Fruit fly (Drosophila melanogaster) whole organism, embryonic: ENCODE results near the gene Cbp20.

Source experiments
- Abd-B ChIP-seq: fragments of 200-800 bp; sonication (Bioruptor generic); optimal IDR thresholded peaks from 2 replicates; lab custom pipeline; 2018; ENCODE audit warnings: missing biosample characterization, mild to moderate bottlenecking, missing genetic modification characterization, moderate library complexity
- Bteb2 ChIP-seq: fragments of 200-800 bp; sonication (Bioruptor generic); optimal IDR thresholded peaks from 2 replicates; lab custom pipeline; 2016; ENCODE audit warnings: missing biosample characterization, missing genetic modification characterization
- CG1024 ChIP-seq: fragments of 200-800 bp; sonication (Bioruptor generic); IDR thresholded peaks from 2 replicates; pipeline ENCODE4 v1.3.6; 2022; ENCODE audit warnings: missing biosample characterization, missing genetic modification characterization
- CG10462 ChIP-seq: fragments of 200-800 bp; sonication (Bioruptor generic); optimal IDR thresholded peaks from 2 replicates; lab custom pipeline; 2016; ENCODE audit warnings: missing biosample characterization, missing genetic modification characterization
- CG1233 ChIP-seq: fragments of 200-800 bp; sonication (Bioruptor generic); optimal IDR thresholded peaks from 4 replicates; lab custom pipeline; 2018; ENCODE audit warnings: missing biosample characterization, mild to moderate bottlenecking, missing genetic modification characterization
- CG12391 ChIP-seq: fragments of 200-800 bp; sonication (Bioruptor generic); optimal IDR thresholded peaks from 3 replicates; lab custom pipeline; 2018; ENCODE audit warnings: missing biosample characterization, mild to moderate bottlenecking, missing genetic modification characterization, moderate library complexity
- CG12659 ChIP-seq: fragments of 200-800 bp; sonication (Bioruptor generic); optimal IDR thresholded peaks from 3 replicates; lab custom pipeline; 2017; ENCODE audit warnings: mild to moderate bottlenecking, missing biosample characterization, missing genetic modification reagents, missing genetic modification characterization
- CG13424 ChIP-seq: fragments of 200-800 bp; sonication (Bioruptor generic); optimal IDR thresholded peaks from 2 replicates; lab custom pipeline; 2019; ENCODE audit warnings: missing biosample characterization, mild to moderate bottlenecking, missing genetic modification characterization, moderate library complexity
- CG16813 ChIP-seq: fragments of 200-800 bp; sonication (Bioruptor generic); IDR thresholded peaks from 3 replicates; pipeline ENCODE4 v1.3.6; 2022; ENCODE audit warnings: missing biosample characterization, missing genetic modification characterization; ENCODE audit not compliant: partially characterized antibody
- CG17361 ChIP-seq: fragments of 200-800 bp; sonication (Bioruptor generic); IDR thresholded peaks from 3 replicates; pipeline ENCODE4 v1.3.6; 2022; ENCODE audit warnings: missing biosample characterization, missing genetic modification characterization
- CG17612 ChIP-seq: fragments of 200-800 bp; sonication (Bioruptor generic); IDR thresholded peaks from 2 replicates; pipeline ENCODE4 v1.3.6; 2022; ENCODE audit warnings: missing biosample characterization, missing genetic modification characterization
- CG17912 ChIP-seq: fragments of 200-800 bp; sonication (Bioruptor generic); optimal IDR thresholded peaks from 2 replicates; lab custom pipeline; 2018; ENCODE audit warnings: missing biosample characterization, mild to moderate bottlenecking, missing genetic modification characterization
- CG1792 ChIP-seq: fragments of 200-800 bp; sonication (Bioruptor generic); optimal IDR thresholded peaks from 2 replicates; lab custom pipeline; 2016; ENCODE audit warnings: missing biosample characterization, missing genetic modification characterization
- CG1832 ChIP-seq: fragments of 200-800 bp; sonication (Bioruptor generic); optimal IDR thresholded peaks from 2 replicates; lab custom pipeline; 2017; ENCODE audit warnings: missing biosample characterization, mild to moderate bottlenecking, missing genetic modification characterization, inconsistent platforms
- CG31365 ChIP-seq: fragments of 200-800 bp; sonication (Bioruptor generic); optimal IDR thresholded peaks from 2 replicates; lab custom pipeline; 2018; ENCODE audit warnings: missing biosample characterization, mild to moderate bottlenecking, missing genetic modification characterization
- CG32767 ChIP-seq: fragments of 200-800 bp; sonication (Bioruptor generic); IDR thresholded peaks from 2 replicates; pipeline ENCODE4 v1.3.6; 2022; ENCODE audit warnings: missing biosample characterization, missing genetic modification characterization
- CG3838 ChIP-seq: fragments of 200-800 bp; sonication (Bioruptor generic); optimal IDR thresholded peaks from 3 replicates; lab custom pipeline; 2016; ENCODE audit warnings: missing biosample characterization, missing genetic modification characterization
- CG6765 ChIP-seq: fragments of 200-800 bp; sonication (Bioruptor generic); optimal IDR thresholded peaks from 3 replicates; lab custom pipeline; 2017; ENCODE audit warnings: missing biosample characterization, mild to moderate bottlenecking, missing genetic modification characterization
- CG7357 ChIP-seq: fragments of 200-800 bp; sonication (Bioruptor generic); IDR thresholded peaks from 3 replicates; pipeline ENCODE4 v1.3.6; 2022; ENCODE audit warnings: missing biosample characterization, missing genetic modification characterization
- CG7372 ChIP-seq: fragments of 200-800 bp; sonication (Bioruptor generic); IDR thresholded peaks from 2 replicates; pipeline ENCODE4 v1.3.6; 2022; ENCODE audit warnings: missing biosample characterization, missing genetic modification characterization
- CG8089 ChIP-seq: fragments of 200-800 bp; sonication (Bioruptor generic); optimal IDR thresholded peaks from 3 replicates; lab custom pipeline; 2016; ENCODE audit warnings: missing biosample characterization, missing genetic modification characterization
- CG9609 ChIP-seq: fragments of 200-800 bp; sonication (Bioruptor generic); optimal IDR thresholded peaks from 3 replicates; lab custom pipeline; 2016; ENCODE audit warnings: missing biosample characterization, missing genetic modification characterization
- CHES-1-like ChIP-seq: fragments of 200-800 bp; sonication (Bioruptor generic); optimal IDR thresholded peaks from 2 replicates; lab custom pipeline; 2016; ENCODE audit warnings: missing biosample characterization, missing genetic modification characterization
- Dfd ChIP-seq, 2 experiments: fragments of >200 bp; optimal IDR thresholded peaks; 2 replicates each; lab custom pipeline; 2017; ENCODE audit warnings: missing biosample characterization in 2 of 2, missing genetic modification characterization in 2 of 2
- Dll ChIP-seq: fragments of 200-800 bp; sonication (Bioruptor generic); IDR thresholded peaks from 4 replicates; pipeline ENCODE4 v1.3.6; 2022; ENCODE audit warnings: missing biosample characterization, missing genetic modification characterization; ENCODE audit not compliant: partially characterized antibody
- Fer2 ChIP-seq: fragments of 200-800 bp; sonication (Bioruptor generic); optimal IDR thresholded peaks from 2 replicates; lab custom pipeline; 2018; ENCODE audit warnings: missing biosample characterization, mild to moderate bottlenecking, missing genetic modification characterization, moderate library complexity
- Hr78 ChIP-seq, 2 experiments: fragments of 200-800 bp in 1 of 2; fragments of >200 bp in 1 of 2; sonication (Bioruptor generic) in 1 of 2; optimal IDR thresholded peaks; 2 replicates each; lab custom pipeline; 2017 to 2019; ENCODE audit warnings: missing biosample characterization in 2 of 2, missing genetic modification characterization in 2 of 2, mild to moderate bottlenecking in 1 of 2, moderate library complexity in 1 of 2
- Sry-δ ChIP-seq: fragments of 200-800 bp; sonication (Bioruptor generic); optimal IDR thresholded peaks from 2 replicates; lab custom pipeline; 2016; ENCODE audit warnings: missing biosample characterization, missing genetic modification characterization
- Ssrp ChIP-seq: fragments of 200-800 bp; sonication (Bioruptor generic); optimal IDR thresholded peaks from 2 replicates; lab custom pipeline; 2018; ENCODE audit warnings: missing biosample characterization, mild to moderate bottlenecking, missing genetic modification characterization, moderate library complexity
- Stat92E ChIP-seq, 3 experiments: fragments of >200 bp in 2 of 3; fragments of 200-800 bp in 1 of 3; sonication (Bioruptor generic) in 1 of 3; optimal IDR thresholded peaks; 2 replicates each; lab custom pipeline; 2017 to 2019; ENCODE audit warnings: missing biosample characterization in 3 of 3, missing genetic modification characterization in 3 of 3, mild to moderate bottlenecking in 1 of 3, moderate library complexity in 1 of 3
- YL-1 ChIP-seq: fragments of 200-800 bp; sonication (Bioruptor generic); optimal IDR thresholded peaks from 3 replicates; lab custom pipeline; 2017; ENCODE audit warnings: missing biosample characterization, mild to moderate bottlenecking, missing genetic modification characterization
- ap ChIP-seq: fragments of 200-800 bp; sonication (Bioruptor generic); IDR thresholded peaks from 2 replicates; pipeline ENCODE4 v1.3.6; 2022; ENCODE audit warnings: missing biosample characterization, missing genetic modification characterization
- bbx ChIP-seq: fragments of 200-800 bp; sonication (Bioruptor generic); IDR thresholded peaks from 2 replicates; pipeline ENCODE4 v1.3.6; 2022; ENCODE audit warnings: missing biosample characterization, missing genetic modification characterization; ENCODE audit not compliant: partially characterized antibody
- br ChIP-seq: fragments of >200 bp; optimal IDR thresholded peaks from 2 replicates; lab custom pipeline; 2017
- ci ChIP-seq: fragments of 200-800 bp; sonication (Bioruptor generic); IDR thresholded peaks from 3 replicates; pipeline ENCODE4 v1.3.6; 2022; ENCODE audit warnings: missing biosample characterization, missing genetic modification characterization
- crc ChIP-seq: fragments of 200-800 bp; sonication (Bioruptor generic); optimal IDR thresholded peaks from 2 replicates; lab custom pipeline; 2016; ENCODE audit warnings: missing biosample characterization, missing genetic modification characterization
- esg ChIP-seq: fragments of 200-800 bp; sonication (Bioruptor generic); conservative IDR thresholded peaks from 2 replicates; pipeline ENCODE4 v1.3.6; 2022; ENCODE audit warnings: missing biosample characterization, missing genetic modification characterization
- eve ChIP-seq, 2 experiments: fragments of >200 bp; optimal IDR thresholded peaks; 2 replicates each; lab custom pipeline; 2017; ENCODE audit warnings: missing biosample characterization in 2 of 2, missing genetic modification characterization in 2 of 2
- gfzf ChIP-seq: fragments of 200-800 bp; sonication (Bioruptor generic); optimal IDR thresholded peaks from 2 replicates; lab custom pipeline; 2016; ENCODE audit warnings: missing biosample characterization, mild to moderate bottlenecking, missing genetic modification characterization, moderate library complexity
- hkb ChIP-seq, 2 experiments: fragments of 200-800 bp in 1 of 2; fragments of >200 bp in 1 of 2; sonication (Bioruptor generic) in 1 of 2; IDR thresholded peaks in 1 of 2; optimal IDR thresholded peaks in 1 of 2; 2 replicates each; pipeline versions ENCODE4 v1.3.6 to Lab custom; 2017 to 2022; ENCODE audit warnings: missing biosample characterization in 1 of 2, missing genetic modification characterization in 1 of 2
- lmd ChIP-seq: fragments of 200-800 bp; sonication (Bioruptor generic); IDR thresholded peaks from 2 replicates; pipeline ENCODE4 v1.3.6; 2022; ENCODE audit warnings: missing biosample characterization, missing genetic modification characterization
- lola ChIP-seq, 3 experiments: fragments of >200 bp in 2 of 3; fragments of 200-800 bp in 1 of 3; sonication (Bioruptor generic) in 1 of 3; optimal IDR thresholded peaks; 2 replicates each; lab custom pipeline; 2017 to 2019; ENCODE audit warnings: missing biosample characterization in 3 of 3, missing genetic modification characterization in 3 of 3, mild to moderate bottlenecking in 1 of 3, moderate library complexity in 1 of 3
- odd ChIP-seq: fragments of 200-800 bp; sonication (Bioruptor generic); optimal IDR thresholded peaks from 2 replicates; lab custom pipeline; 2017; ENCODE audit warnings: missing biosample characterization, mild to moderate bottlenecking, missing genetic modification characterization
- sc ChIP-seq, 3 experiments: fragments of >200 bp in 2 of 3; fragments of 200-800 bp in 1 of 3; sonication (Bioruptor generic) in 1 of 3; optimal IDR thresholded peaks; 2 replicates in 2 of 3; 3 replicates in 1 of 3; lab custom pipeline; 2017; ENCODE audit warnings: mild to moderate bottlenecking in 1 of 3, missing biosample characterization in 1 of 3, missing genetic modification characterization in 1 of 3, missing genetic modification reagents in 1 of 3
- tx ChIP-seq: fragments of 200-800 bp; sonication (Bioruptor generic); optimal IDR thresholded peaks from 2 replicates; lab custom pipeline; 2016; ENCODE audit warnings: missing biosample characterization, missing genetic modification characterization
- usp ChIP-seq: fragments of >200 bp; optimal IDR thresholded peaks from 2 replicates; lab custom pipeline; 2017; ENCODE audit warnings: missing biosample characterization, missing genetic modification characterization
- zf30C ChIP-seq: fragments of 200-800 bp; sonication (Bioruptor generic); optimal IDR thresholded peaks from 3 replicates; lab custom pipeline; 2018; ENCODE audit warnings: missing biosample characterization, mild to moderate bottlenecking, missing genetic modification characterization

Gene Cbp20

dm6 chr3R:18164052-18164722 is at the start of gene Cbp20, which contains the start of gene CG7218 (continued):
- TF ChIP-seq Stat92E (GFP tag; optimal IDR thresholded peaks at IDR 0.05; lab: Kevin White, UChicago), result no peak
- TF ChIP-seq CG17361 (GFP tag; lab: Robert Waterston, UW), result peak; percentile 80
- TF ChIP-seq CG1233 (GFP tag; lab: Kevin White, UChicago), result peak; percentile 67
- TF ChIP-seq CG9609 (GFP tag; lab: Kevin White, UChicago), result peak; percentile 50
- no peak for TF ChIP-seq zf30C
- TF ChIP-seq ap (GFP tag; lab: Robert Waterston, UW), result no peak
- peak; percentile 45 for TF ChIP-seq CG10462 (GFP tag; lab: Kevin White, UChicago)
- TF ChIP-seq CG7372 (GFP tag; lab: Robert Waterston, UW), result peak; percentile 45; the same call in 1 of the 2 replicates
- peak; percentile 78 for TF ChIP-seq ci (GFP tag; lab: Robert Waterston, UW)
- no peak for TF ChIP-seq odd (GFP tag; lab: Kevin White, UChicago)
- TF ChIP-seq esg (GFP tag; lab: Robert Waterston, UW), result 0 out of 2 replicates have a peak, but pooled peaks have one; percentile 26
- TF ChIP-seq CHES-1-like, result peak; percentile 72
- no peak for TF ChIP-seq sc (optimal IDR thresholded peaks at IDR 0.05; lab: Kevin White, UChicago)
- TF ChIP-seq sc (GFP tag; optimal IDR thresholded peaks at IDR 0.05; lab: Kevin White, UChicago), result peak; percentile 37
- no peak for TF ChIP-seq CG1792 (GFP tag; lab: Kevin White, UChicago)
- peak; percentile 83 for TF ChIP-seq Sry-δ (GFP tag; lab: Kevin White, UChicago)
- peak; percentile 96 for TF ChIP-seq Dll (GFP tag; lab: Robert Waterston, UW)
- TF ChIP-seq Hr78 (GFP tag; optimal IDR thresholded peaks at IDR 0.05; lab: Kevin White, UChicago), result no peak
- peak; percentile 79 for TF ChIP-seq Abd-B (GFP tag; lab: Kevin White, UChicago)
- TF ChIP-seq CG13424 (tag; lab: Kevin White, UChicago), result peak; percentile 78
- peak; percentile 56 for TF ChIP-seq Fer2 (tag; lab: Kevin White, UChicago)
- TF ChIP-seq gfzf, result peak; percentile 73
- peak; percentile 10 for TF ChIP-seq CG8089 (GFP tag; lab: Kevin White, UChicago)
- no peak for TF ChIP-seq CG31365 (tag; lab: Kevin White, UChicago)
- TF ChIP-seq lmd (GFP tag; lab: Robert Waterston, UW), result peak; percentile 76
- no peak for TF ChIP-seq CG1832 (GFP tag; lab: Kevin White, UChicago)
- peak; percentile 68 for TF ChIP-seq Bteb2
- peak; percentile 11 for TF ChIP-seq CG3838
- TF ChIP-seq hkb (optimal IDR thresholded peaks at IDR 0.05; lab: Kevin White, UChicago), result no peak
- peak; percentile 59 for TF ChIP-seq hkb (GFP tag; IDR thresholded peaks at IDR 0.05; lab: Robert Waterston, UW)
- peak; percentile 85 for TF ChIP-seq CG16813 (GFP tag; lab: Robert Waterston, UW)
- no peak for TF ChIP-seq br (lab: Kevin White, UChicago)
- TF ChIP-seq crc, result no peak
- peak; percentile 52; the same call in 1 of the 2 replicates for TF ChIP-seq CG17612 (GFP tag; lab: Robert Waterston, UW)
- no peak for TF ChIP-seq CG17912 (GFP tag; lab: Kevin White, UChicago)
- peak; percentile 20 for TF ChIP-seq tx (GFP tag; lab: Kevin White, UChicago)
- peak; percentile 79 for TF ChIP-seq YL-1 (GFP tag; lab: Kevin White, UChicago)
- 0 out of 3 replicates have a peak, but pooled peaks have one; percentile 28 for TF ChIP-seq CG7357 (GFP tag; lab: Robert Waterston, UW)
- TF ChIP-seq lola (GFP tag; optimal IDR thresholded peaks at IDR 0.05; lab: Kevin White, UChicago), result peak in 1 of 3 experiments; percentile 60
- no peak for TF ChIP-seq Dfd (GFP tag; optimal IDR thresholded peaks at IDR 0.05; lab: Kevin White, UChicago)
- TF ChIP-seq Ssrp (tag; lab: Kevin White, UChicago), result peak; percentile 49
- TF ChIP-seq usp, result no peak
- peak; percentile 74 for TF ChIP-seq bbx (GFP tag; lab: Robert Waterston, UW)
- TF ChIP-seq CG32767 (GFP tag; lab: Robert Waterston, UW), result no peak; the same call in 1 of the 2 replicates
- TF ChIP-seq CG6765 (GFP tag; lab: Kevin White, UChicago), result no peak
- TF ChIP-seq CG12391 (tag; lab: Kevin White, UChicago), result peak; percentile 85
- peak; percentile 86 for TF ChIP-seq CG12659 (GFP tag; lab: Kevin White, UChicago)
- TF ChIP-seq eve (GFP tag; optimal IDR thresholded peaks at IDR 0.05; lab: Kevin White, UChicago), result no peak
- TF ChIP-seq CG1024, result peak; percentile 56; the same call in 1 of the 2 replicates
